Fruit fly (Drosophila melanogaster): ENCODE data around the gene Grip71.

The Grip71 gene

dm6 chr2L:18740010-18740409 lies 31.4 kb downstream of the Grip71 start, which contains the start of the genes CG42752 and CG15167:
TSS of gene CG42752 (minus strand) at chr2L:18740110.
TSS of gene CG15167 (plus strand) at chr2L:18740358.
- TF ChIP-seq CG9215 (GFP tag; IDR thresholded peaks at IDR 0.05) (no peak), CG2889 (GFP tag; IDR thresholded peaks at IDR 0.05) (no peak), CG18011 (GFP tag; optimal IDR thresholded peaks at IDR 0.05) (no peak), CG6791 (GFP tag; IDR thresholded peaks at IDR 0.05; ENCODE audit: partially characterized antibody) (no peak), NK7.1 (GFP tag; optimal IDR thresholded peaks at IDR 0.05) (no peak), CG5245 (GFP tag; optimal IDR thresholded peaks at IDR 0.05) (no peak), sima (GFP tag; optimal IDR thresholded peaks at IDR 0.05) (no peak), CG11560 (tag; IDR thresholded peaks at IDR 0.05) (no peak), CG12299 (tag; optimal IDR thresholded peaks at IDR 0.05) (no peak), al (GFP tag; IDR thresholded peaks at IDR 0.05) (no peak), CG10366 (GFP tag; IDR thresholded peaks at IDR 0.05) (no peak), CG1602 (GFP tag; optimal IDR thresholded peaks at IDR 0.05) (no peak), kah (GFP tag; optimal IDR thresholded peaks at IDR 0.05) (no peak), Trl (optimal IDR thresholded peaks at IDR 0.05) (no peak), Trl (GFP tag; optimal IDR thresholded peaks at IDR 0.05) (no peak), CG32772 (GFP tag; IDR thresholded peaks at IDR 0.05) (no peak), Dip3 (GFP tag; optimal IDR thresholded peaks at IDR 0.05) (no peak)

- TF ChIP-seq dmrt11E (tag; optimal IDR thresholded peaks at IDR 0.05) (no peak), prd (optimal IDR thresholded peaks at IDR 0.05) (no peak), prd (GFP tag; IDR thresholded peaks at IDR 0.05) (0 out of 3 replicates have a peak, but pooled peaks have one; percentile 15)
These were observed 34.1 kb downstream of the Grip71 start for dm6 chr2L:18742710-18743109.

dm6 chr2L:18743896-18744295 lies 35.2 kb downstream of the Grip71 start:
- peak; percentile 70 for TF ChIP-seq Drgx (GFP tag; IDR thresholded peaks at IDR 0.05)
- no peak for TF ChIP-seq gsb (GFP tag; IDR thresholded peaks at IDR 0.05)

- TF ChIP-seq slbo (GFP tag; IDR thresholded peaks at IDR 0.05) (0 out of 2 replicates have a peak, but pooled peaks have one; percentile 5), CG7372 (GFP tag; IDR thresholded peaks at IDR 0.05) (peak; percentile 71), CG15601 (tag; optimal IDR thresholded peaks at IDR 0.05) (no peak), CG6854 (GFP tag; optimal IDR thresholded peaks at IDR 0.05) (no peak), Optix (GFP tag; IDR thresholded peaks at IDR 0.05) (0 out of 3 replicates have a peak, but pooled peaks have one; percentile 16), Deaf1 (tag; optimal IDR thresholded peaks at IDR 0.05) (peak; percentile 12), crol (GFP tag; IDR thresholded peaks at IDR 0.05) (0 out of 2 replicates have a peak, but pooled peaks have one; percentile 10), CG43689 (GFP tag; IDR thresholded peaks at IDR 0.05) (0 out of 2 replicates have a peak, but pooled peaks have one; percentile 8), Ets65A (GFP tag) (peak; percentile 74), CG12942 (GFP tag; optimal IDR thresholded peaks at IDR 0.05) (no peak), ci (GFP tag; IDR thresholded peaks at IDR 0.05) (0 out of 3 replicates have a peak, but pooled peaks have one; percentile 8)
These were observed 36.8 kb downstream of the Grip71 start for dm6 chr2L:18745454-18745853.

dm6 chr2L:18746694-18747093 lies 38.0 kb downstream of the Grip71 start:
- no peak for TF ChIP-seq CG7786 (GFP tag; optimal IDR thresholded peaks at IDR 0.05)
- TF ChIP-seq ash1 (GFP tag; optimal IDR thresholded peaks at IDR 0.05) = no peak
- TF ChIP-seq CTCF (GFP tag; optimal IDR thresholded peaks at IDR 0.05) = no peak
- peak; percentile 61 for TF ChIP-seq Drgx (GFP tag; IDR thresholded peaks at IDR 0.05)
- TF ChIP-seq Mrtf (GFP tag; IDR thresholded peaks at IDR 0.05) = no peak
- no peak for TF ChIP-seq CG12942 (GFP tag; optimal IDR thresholded peaks at IDR 0.05)
